Worm (Caenorhabditis elegans) whole organism, L4/young adult: Measurements from ENCODE around the gene chil-18.

Source experiments
- W03F9.2 ChIP-seq: fragments of 150-350 bp; optimal IDR thresholded peaks from 2 replicates; lab custom pipeline; 2014; ENCODE audit warnings: missing biosample characterization, missing genetic modification characterization
- him-1 ChIP-seq: sonication (generic microtip); optimal IDR thresholded peaks from 2 replicates; lab custom pipeline; 2016; ENCODE audit warnings: missing genotype, missing genetic modification reagents, missing genetic modification characterization, missing compliant biosample characterization

DNA sequence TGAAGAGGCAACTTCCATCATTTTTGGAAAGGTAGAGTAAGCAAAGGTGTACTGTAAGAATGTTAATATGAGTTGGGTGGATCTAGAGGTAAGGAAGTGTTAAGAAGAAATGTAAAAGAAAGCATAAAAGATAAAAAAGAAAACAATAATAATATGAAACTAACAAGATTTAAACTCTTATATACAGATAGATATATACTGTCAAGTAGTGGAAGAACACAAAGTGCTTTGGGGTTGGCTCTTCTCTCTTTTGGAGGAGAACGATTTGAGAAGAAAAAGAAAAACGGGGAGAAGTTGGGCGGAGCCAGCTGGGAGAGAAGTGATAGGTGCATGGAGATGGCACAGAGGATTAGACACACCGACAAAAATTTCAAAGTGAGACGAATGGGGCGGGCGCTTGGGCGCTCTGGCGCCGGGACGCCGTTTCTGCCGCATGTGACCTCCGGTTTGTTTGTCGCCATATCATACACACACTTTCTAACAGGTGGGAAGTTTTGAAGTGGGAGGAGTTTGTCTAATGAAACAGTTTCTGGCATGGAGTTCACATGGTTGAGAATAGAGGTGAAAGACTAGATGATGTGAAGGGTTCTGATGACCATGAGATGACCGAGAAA, 39.4 kb downstream of the chil-18 start, which contains the start of gene T19H5.4:
- TF ChIP-seq him-1 (no peak), W03F9.2 (tag; lab: Kevin White, UChicago) (peak; percentile 31)
